Fruit fly (Drosophila melanogaster) whole organism, embryonic: Measurements from ENCODE around the gene kis.
A peak's percentile ranks its signal among the peaks of the same experiment; 100 is the strongest.

Source experiments
- Asciz ChIP-seq: fragments of 200-800 bp; sonication (Bioruptor generic); optimal IDR thresholded peaks from 2 replicates; lab custom pipeline; 2017; ENCODE audit warnings: missing biosample characterization, mild to moderate bottlenecking, missing genetic modification characterization, missing genetic modification reagents
- Bgb ChIP-seq: fragments of 200-800 bp; sonication (Bioruptor generic); IDR thresholded peaks from 2 replicates; pipeline ENCODE4 v1.3.6; 2022; ENCODE audit warnings: missing biosample characterization, missing genetic modification characterization; ENCODE audit not compliant: partially characterized antibody
- CG10209 ChIP-seq: fragments of 200-800 bp; sonication (Bioruptor generic); optimal IDR thresholded peaks from 3 replicates; lab custom pipeline; 2017; ENCODE audit warnings: missing biosample characterization, mild to moderate bottlenecking, missing genetic modification characterization, missing genetic modification reagents
- CG10654 ChIP-seq: fragments of 200-800 bp; sonication (Bioruptor generic); optimal IDR thresholded peaks from 2 replicates; lab custom pipeline; 2016; ENCODE audit warnings: missing biosample characterization, missing genetic modification characterization
- CG1529 ChIP-seq: fragments of 200-800 bp; sonication (Bioruptor generic); optimal IDR thresholded peaks from 3 replicates; lab custom pipeline; 2018; ENCODE audit warnings: missing biosample characterization, missing genetic modification characterization
- CG15601 ChIP-seq: fragments of 200-800 bp; sonication (Bioruptor generic); optimal IDR thresholded peaks from 3 replicates; lab custom pipeline; 2019; ENCODE audit warnings: missing biosample characterization, mild to moderate bottlenecking, missing genetic modification characterization, moderate library complexity
- CG1602 ChIP-seq: fragments of 200-800 bp; sonication (Bioruptor generic); optimal IDR thresholded peaks from 3 replicates; lab custom pipeline; 2016; ENCODE audit warnings: missing biosample characterization, missing genetic modification characterization
- CG1603 ChIP-seq: fragments of 200-800 bp; sonication (Bioruptor generic); optimal IDR thresholded peaks from 2 replicates; lab custom pipeline; 2019; ENCODE audit warnings: missing biosample characterization, mild to moderate bottlenecking, missing genetic modification characterization, moderate library complexity
- CG17361 ChIP-seq: fragments of 200-800 bp; sonication (Bioruptor generic); IDR thresholded peaks from 3 replicates; pipeline ENCODE4 v1.3.6; 2022; ENCODE audit warnings: missing biosample characterization, missing genetic modification characterization
- CG18262 ChIP-seq: fragments of 200-800 bp; optimal IDR thresholded peaks from 3 replicates; lab custom pipeline; 2019; ENCODE audit warnings: missing biosample characterization, mild to moderate bottlenecking, missing genetic modification characterization, moderate library complexity
- CG30020 ChIP-seq: fragments of 200-800 bp; optimal IDR thresholded peaks from 2 replicates; lab custom pipeline; 2019; ENCODE audit warnings: missing biosample characterization, mild to moderate bottlenecking, missing genetic modification characterization, moderate library complexity
- CG3281 ChIP-seq: fragments of 200-800 bp; sonication (Bioruptor generic); optimal IDR thresholded peaks from 3 replicates; lab custom pipeline; 2017; ENCODE audit warnings: missing biosample characterization, mild to moderate bottlenecking, missing genetic modification characterization
- CG33213 ChIP-seq: fragments of 200-800 bp; sonication (Bioruptor generic); optimal IDR thresholded peaks from 3 replicates; lab custom pipeline; 2016; ENCODE audit warnings: missing biosample characterization, missing genetic modification characterization
- CG4820 ChIP-seq: fragments of 200-800 bp; sonication (Bioruptor generic); optimal IDR thresholded peaks from 3 replicates; lab custom pipeline; 2016; ENCODE audit warnings: missing biosample characterization, missing genetic modification characterization
- CG6175 ChIP-seq: fragments of 200-800 bp; sonication (Bioruptor generic); IDR thresholded peaks from 3 replicates; pipeline ENCODE4 v1.3.6; 2022; ENCODE audit warnings: missing biosample characterization, missing genetic modification characterization
- CG6689 ChIP-seq: fragments of 200-800 bp; sonication (Bioruptor generic); IDR thresholded peaks from 2 replicates; pipeline ENCODE4 v1.3.6; 2022; ENCODE audit warnings: missing biosample characterization, missing genetic modification characterization
- CG7928 ChIP-seq: fragments of 200-800 bp; sonication (Bioruptor generic); optimal IDR thresholded peaks from 2 replicates; lab custom pipeline; 2017; ENCODE audit warnings: missing biosample characterization, mild to moderate bottlenecking, missing genetic modification characterization
- CG8290 ChIP-seq, 3 experiments: fragments of 200-800 bp; sonication (Bioruptor generic); optimal IDR thresholded peaks; 2 replicates each; lab custom pipeline; 2016 to 2019; ENCODE audit warnings: missing biosample characterization in 3 of 3, missing genetic modification characterization in 3 of 3, mild to moderate bottlenecking in 2 of 3, moderate library complexity in 1 of 3
- CG9817 ChIP-seq: fragments of 200-800 bp; sonication (Bioruptor generic); optimal IDR thresholded peaks from 2 replicates; lab custom pipeline; 2018; ENCODE audit warnings: missing biosample characterization, mild to moderate bottlenecking, missing genetic modification characterization, moderate library complexity
- Dbx ChIP-seq: fragments of 200-800 bp; sonication (Bioruptor generic); IDR thresholded peaks from 3 replicates; pipeline ENCODE4 v1.3.6; 2022; ENCODE audit warnings: missing biosample characterization, missing genetic modification characterization
- Fer1 ChIP-seq: fragments of 200-800 bp; sonication (Bioruptor generic); optimal IDR thresholded peaks from 2 replicates; lab custom pipeline; 2017; ENCODE audit warnings: missing biosample characterization, mild to moderate bottlenecking, missing genetic modification characterization
- Gug ChIP-seq: fragments of 200-800 bp; sonication (Bioruptor generic); IDR thresholded peaks from 4 replicates; pipeline ENCODE4 v1.3.6; 2022; ENCODE audit warnings: missing biosample characterization, missing genetic modification characterization
- HHEX ChIP-seq: fragments of 200-800 bp; sonication (Bioruptor generic); optimal IDR thresholded peaks from 3 replicates; lab custom pipeline; 2017; ENCODE audit warnings: missing biosample characterization, mild to moderate bottlenecking, missing genetic modification characterization, missing genetic modification reagents
- Myb ChIP-seq: fragments of 200-800 bp; sonication (Bioruptor generic); optimal IDR thresholded peaks from 2 replicates; lab custom pipeline; 2016; ENCODE audit warnings: missing biosample characterization, missing genetic modification characterization
- NK7.1 ChIP-seq: fragments of 200-800 bp; sonication (Bioruptor generic); optimal IDR thresholded peaks from 3 replicates; lab custom pipeline; 2016; ENCODE audit warnings: missing biosample characterization, missing genetic modification characterization
- Ravus ChIP-seq: fragments of 200-800 bp; sonication (Bioruptor generic); IDR thresholded peaks from 2 replicates; pipeline ENCODE4 v1.3.6; 2022; ENCODE audit warnings: missing biosample characterization, missing genetic modification characterization
- Sox100B ChIP-seq: fragments of 200-800 bp; sonication (Bioruptor generic); optimal IDR thresholded peaks from 3 replicates; lab custom pipeline; 2018; ENCODE audit warnings: missing biosample characterization, mild to moderate bottlenecking, missing genetic modification characterization
- Xbp1 ChIP-seq: fragments of 200-800 bp; sonication (Bioruptor generic); optimal IDR thresholded peaks from 3 replicates; lab custom pipeline; 2016; ENCODE audit warnings: missing biosample characterization, mild to moderate bottlenecking, missing genetic modification characterization
- YL-1 ChIP-seq: fragments of 200-800 bp; sonication (Bioruptor generic); optimal IDR thresholded peaks from 3 replicates; lab custom pipeline; 2017; ENCODE audit warnings: missing biosample characterization, mild to moderate bottlenecking, missing genetic modification characterization
- cas ChIP-seq: fragments of 200-800 bp; sonication (Bioruptor generic); IDR thresholded peaks from 2 replicates; pipeline ENCODE4 v1.3.6; 2022; ENCODE audit warnings: missing biosample characterization, missing genetic modification characterization
- cato ChIP-seq: fragments of 200-800 bp; sonication (Bioruptor generic); optimal IDR thresholded peaks from 2 replicates; lab custom pipeline; 2016; ENCODE audit warnings: missing biosample characterization, missing genetic modification characterization, borderline replicate concordance
- chinmo ChIP-seq: fragments of 200-800 bp; sonication (Bioruptor generic); IDR thresholded peaks from 4 replicates; pipeline ENCODE4 v1.3.6; 2022; ENCODE audit warnings: missing biosample characterization, missing genetic modification characterization; ENCODE audit not compliant: partially characterized antibody
- corto ChIP-seq: fragments of 200-800 bp; sonication (Bioruptor generic); optimal IDR thresholded peaks from 2 replicates; lab custom pipeline; 2016; ENCODE audit warnings: missing biosample characterization, mild to moderate bottlenecking, missing genetic modification characterization, moderate library complexity
- dm ChIP-seq: fragments of 200-800 bp; sonication (Bioruptor generic); optimal IDR thresholded peaks from 3 replicates; lab custom pipeline; 2016; ENCODE audit warnings: missing biosample characterization, missing genetic modification characterization
- gce ChIP-seq: fragments of 200-800 bp; sonication (Bioruptor generic); IDR thresholded peaks from 3 replicates; pipeline ENCODE4 v1.3.6; 2022; ENCODE audit warnings: missing biosample characterization, missing genetic modification characterization
- grau ChIP-seq: fragments of 200-800 bp; optimal IDR thresholded peaks from 3 replicates; lab custom pipeline; 2019; ENCODE audit warnings: missing biosample characterization, mild to moderate bottlenecking, missing genetic modification characterization, moderate library complexity
- ind ChIP-seq: fragments of 200-800 bp; sonication (Bioruptor generic); optimal IDR thresholded peaks from 3 replicates; lab custom pipeline; 2016; ENCODE audit warnings: missing biosample characterization, missing genetic modification characterization
- klu ChIP-seq: fragments of 200-800 bp; sonication (Bioruptor generic); IDR thresholded peaks from 2 replicates; pipeline ENCODE4 v1.3.6; 2022; ENCODE audit warnings: missing biosample characterization, missing genetic modification characterization
- mam ChIP-seq: fragments of 200-800 bp; sonication (Bioruptor generic); optimal IDR thresholded peaks from 3 replicates; lab custom pipeline; 2016; ENCODE audit warnings: missing biosample characterization, missing genetic modification characterization
- onecut ChIP-seq: fragments of 200-800 bp; sonication (Bioruptor generic); IDR thresholded peaks from 2 replicates; pipeline ENCODE4 v1.3.6; 2022; ENCODE audit warnings: missing biosample characterization, missing genetic modification characterization
- otp ChIP-seq: fragments of 200-800 bp; sonication (Bioruptor generic); IDR thresholded peaks from 3 replicates; pipeline ENCODE4, ENCODE4 v1.3.6; 2022; ENCODE audit warnings: missing biosample characterization, missing genetic modification characterization
- phol ChIP-seq: fragments of 200-800 bp; sonication (Bioruptor generic); optimal IDR thresholded peaks from 3 replicates; lab custom pipeline; 2018; ENCODE audit warnings: missing biosample characterization, mild to moderate bottlenecking, missing genetic modification characterization, moderate library complexity
- ro ChIP-seq: fragments of 200-800 bp; sonication (Bioruptor generic); IDR thresholded peaks from 2 replicates; pipeline ENCODE4 v1.3.6; 2022; ENCODE audit warnings: missing biosample characterization, missing genetic modification characterization
- schlank ChIP-seq: fragments of 200-800 bp; sonication (Bioruptor generic); optimal IDR thresholded peaks from 2 replicates; lab custom pipeline; 2018; ENCODE audit warnings: missing biosample characterization, mild to moderate bottlenecking, missing genetic modification characterization
- shn ChIP-seq: fragments of 200-800 bp; sonication (Bioruptor generic); optimal IDR thresholded peaks from 3 replicates; lab custom pipeline; 2016; ENCODE audit warnings: missing biosample characterization, missing genetic modification characterization
- stwl ChIP-seq: fragments of 200-800 bp; sonication (Bioruptor generic); optimal IDR thresholded peaks from 3 replicates; lab custom pipeline; 2018; ENCODE audit warnings: missing biosample characterization, mild to moderate bottlenecking, missing genetic modification characterization, moderate library complexity
- tgo ChIP-seq: fragments of 200-800 bp; sonication (Bioruptor generic); IDR thresholded peaks from 3 replicates; pipeline ENCODE4 v1.3.6; 2022; ENCODE audit warnings: missing biosample characterization, missing genetic modification characterization
- unc-4 ChIP-seq: fragments of 200-800 bp; sonication (Bioruptor generic); IDR thresholded peaks from 2 replicates; pipeline ENCODE4 v1.3.6; 2022; ENCODE audit warnings: missing biosample characterization, missing genetic modification characterization; ENCODE audit not compliant: partially characterized antibody
- unpg ChIP-seq: fragments of 200-800 bp; sonication (Bioruptor generic); optimal IDR thresholded peaks from 3 replicates; lab custom pipeline; 2018; ENCODE audit warnings: missing biosample characterization, mild to moderate bottlenecking, missing genetic modification characterization, moderate library complexity
- wor ChIP-seq: fragments of 200-800 bp; sonication (Bioruptor generic); IDR thresholded peaks from 2 replicates; pipeline ENCODE4 v1.3.6; 2022; ENCODE audit warnings: missing biosample characterization, missing genetic modification characterization
- zfh1 ChIP-seq: fragments of 200-800 bp; sonication (Bioruptor generic); IDR thresholded peaks from 3 replicates; pipeline ENCODE4 v1.3.6; 2022; ENCODE audit warnings: missing biosample characterization, missing genetic modification characterization

Gene kis

dm6 chr2L:271553-271952 lies 20.9 kb upstream of the kis start, which contains the start of gene Dus1 (continued):
- TF ChIP-seq CG1529 (GFP tag; lab: Kevin White, UChicago) (no peak), corto (GFP tag; lab: Kevin White, UChicago) (no peak), CG6689 (GFP tag; lab: Robert Waterston, UW) (no peak), CG7928 (GFP tag; lab: Kevin White, UChicago) (peak; percentile 97), Sox100B (no peak), CG10209 (no peak), wor (GFP tag; lab: Robert Waterston, UW) (no peak), CG9817 (no peak), NK7.1 (GFP tag; lab: Kevin White, UChicago) (no peak), schlank (no peak), CG4820 (GFP tag; lab: Kevin White, UChicago) (no peak), tgo (GFP tag; lab: Robert Waterston, UW) (no peak), HHEX (GFP tag; lab: Kevin White, UChicago) (no peak), CG6175 (GFP tag; lab: Robert Waterston, UW) (no peak), unc-4 (GFP tag; lab: Robert Waterston, UW) (peak; percentile 76), CG30020 (tag; lab: Kevin White, UChicago) (peak; percentile 20), otp (GFP tag; lab: Robert Waterston, UW) (no peak), CG10654 (GFP tag; lab: Kevin White, UChicago) (no peak), ro (no peak), shn (GFP tag; lab: Kevin White, UChicago) (no peak), stwl (tag; lab: Kevin White, UChicago) (peak; percentile 92), Xbp1 (GFP tag; lab: Kevin White, UChicago) (no peak), Gug (no peak), klu (GFP tag; lab: Robert Waterston, UW) (no peak), CG18262 (tag; lab: Kevin White, UChicago) (no peak), Bgb (GFP tag; lab: Robert Waterston, UW) (peak; percentile 64), zfh1 (no peak), Fer1 (GFP tag; lab: Kevin White, UChicago) (peak; percentile 48), mam (no peak), Myb (peak; percentile 50), cas (GFP tag; lab: Robert Waterston, UW) (no peak), onecut (GFP tag; lab: Robert Waterston, UW) (no peak; the same call in 1 of the 2 replicates), dm (GFP tag; lab: Kevin White, UChicago) (peak; percentile 84), Dbx (no peak), cato (GFP tag; lab: Kevin White, UChicago) (no peak), CG1603 (tag; lab: Kevin White, UChicago) (peak; percentile 59), unpg (GFP tag; lab: Kevin White, UChicago) (no peak), CG17361 (GFP tag; lab: Robert Waterston, UW) (0 out of 3 replicates have a peak, but pooled peaks have one; percentile 15), YL-1 (GFP tag; lab: Kevin White, UChicago) (peak; percentile 89), Asciz (GFP tag; lab: Kevin White, UChicago) (no peak), ind (GFP tag; lab: Kevin White, UChicago) (no peak), grau (tag; lab: Kevin White, UChicago) (peak; percentile 7), Ravus (GFP tag; lab: Robert Waterston, UW) (no peak), CG15601 (tag; lab: Kevin White, UChicago) (peak; percentile 65), phol (tag; lab: Kevin White, UChicago) (peak; percentile 18), CG8290 (GFP tag; optimal IDR thresholded peaks at IDR 0.05; lab: Kevin White, UChicago) (no peak), CG8290 (tag; optimal IDR thresholded peaks at IDR 0.05; lab: Kevin White, UChicago) (no peak), CG1602 (no peak), gce (GFP tag; lab: Robert Waterston, UW) (no peak), CG3281 (peak; percentile 34), CG33213 (GFP tag; lab: Kevin White, UChicago) (no peak), chinmo (peak; percentile 63; the same call in 1 of the 4 replicates)
